Fruit fly (Drosophila melanogaster) whole organism, embryonic: ENCODE measurements around the gene Usp5.

Experiments
- Atf-2 ChIP-seq: fragments of 200-800 bp; sonication (Bioruptor generic); optimal IDR thresholded peaks from 2 replicates; lab custom pipeline; 2016; ENCODE audit warnings: missing biosample characterization, missing genetic modification characterization
- Atf3 ChIP-seq: fragments of 200-800 bp; sonication (Bioruptor generic); optimal IDR thresholded peaks from 3 replicates; lab custom pipeline; 2016; ENCODE audit warnings: missing biosample characterization, missing genetic modification characterization
- BtbVII ChIP-seq: fragments of 200-800 bp; sonication (Bioruptor generic); optimal IDR thresholded peaks from 3 replicates; lab custom pipeline; 2017; ENCODE audit warnings: missing biosample characterization, mild to moderate bottlenecking, missing genetic modification characterization
- CG10543 ChIP-seq: fragments of 200-800 bp; sonication (Bioruptor generic); optimal IDR thresholded peaks from 3 replicates; lab custom pipeline; 2017; ENCODE audit warnings: missing biosample characterization, mild to moderate bottlenecking, missing genetic modification characterization, moderate library complexity
- CG10654 ChIP-seq: fragments of 200-800 bp; sonication (Bioruptor generic); optimal IDR thresholded peaks from 2 replicates; lab custom pipeline; 2016; ENCODE audit warnings: missing biosample characterization, missing genetic modification characterization
- CG13296 ChIP-seq: fragments of 200-800 bp; sonication (Bioruptor generic); optimal IDR thresholded peaks from 3 replicates; lab custom pipeline; 2018; ENCODE audit warnings: missing biosample characterization, mild to moderate bottlenecking, missing genetic modification characterization
- CG14014 ChIP-seq: fragments of 200-800 bp; sonication (Bioruptor generic); IDR thresholded peaks from 2 replicates; pipeline ENCODE4 v1.3.6; 2022; ENCODE audit warnings: missing biosample characterization, missing genetic modification characterization
- CG14441 ChIP-seq: fragments of 200-800 bp; sonication (Bioruptor generic); IDR thresholded peaks from 2 replicates; pipeline ENCODE4 v1.3.6; 2022; ENCODE audit warnings: missing biosample characterization, missing genetic modification characterization
- CG1602 ChIP-seq: fragments of 200-800 bp; sonication (Bioruptor generic); optimal IDR thresholded peaks from 3 replicates; lab custom pipeline; 2016; ENCODE audit warnings: missing biosample characterization, missing genetic modification characterization
- CG18599 ChIP-seq: fragments of 200-800 bp; sonication (Bioruptor generic); optimal IDR thresholded peaks from 3 replicates; lab custom pipeline; 2017; ENCODE audit warnings: missing biosample characterization, missing genetic modification characterization, mild to moderate bottlenecking, moderate library complexity, missing genetic modification reagents
- CG2678 ChIP-seq: fragments of 200-800 bp; sonication (Bioruptor generic); optimal IDR thresholded peaks from 3 replicates; lab custom pipeline; 2019; ENCODE audit warnings: missing biosample characterization, mild to moderate bottlenecking, missing genetic modification characterization, moderate library complexity
- CG34224 ChIP-seq: fragments of 200-800 bp; sonication (Bioruptor generic); IDR thresholded peaks from 3 replicates; pipeline ENCODE4 v1.3.6; 2022; ENCODE audit warnings: missing biosample characterization, missing genetic modification characterization; ENCODE audit not compliant: partially characterized antibody
- CG3995 ChIP-seq: fragments of 200-800 bp; sonication (Bioruptor generic); optimal IDR thresholded peaks from 3 replicates; lab custom pipeline; 2016; ENCODE audit warnings: missing biosample characterization, missing genetic modification characterization
- CG4360 ChIP-seq: fragments of 200-800 bp; sonication (Bioruptor generic); IDR thresholded peaks from 2 replicates; pipeline ENCODE4 v1.3.6; 2022; ENCODE audit warnings: missing biosample characterization, missing genetic modification characterization
- CG4617 ChIP-seq: fragments of 200-800 bp; sonication (Bioruptor generic); optimal IDR thresholded peaks from 3 replicates; lab custom pipeline; 2016; ENCODE audit warnings: missing biosample characterization, missing genetic modification characterization, borderline replicate concordance
- CG8290 ChIP-seq, 3 experiments: fragments of 200-800 bp; sonication (Bioruptor generic); optimal IDR thresholded peaks; 2 replicates each; lab custom pipeline; 2016 to 2019; ENCODE audit warnings: missing biosample characterization in 3 of 3, missing genetic modification characterization in 3 of 3, mild to moderate bottlenecking in 2 of 3, moderate library complexity in 1 of 3
- CG8359 ChIP-seq: fragments of 200-800 bp; sonication (Bioruptor generic); optimal IDR thresholded peaks from 2 replicates; lab custom pipeline; 2017; ENCODE audit warnings: missing biosample characterization, mild to moderate bottlenecking, missing genetic modification characterization, borderline replicate concordance
- CG8944 ChIP-seq: fragments of 200-800 bp; sonication (Bioruptor generic); optimal IDR thresholded peaks from 3 replicates; lab custom pipeline; 2016; ENCODE audit warnings: missing biosample characterization, missing genetic modification characterization
- Drgx ChIP-seq: fragments of 200-800 bp; sonication (Bioruptor generic); IDR thresholded peaks from 2 replicates; pipeline ENCODE4 v1.3.6; 2022; ENCODE audit warnings: missing biosample characterization, missing genetic modification characterization
- Hand ChIP-seq: fragments of 200-800 bp; sonication (Bioruptor generic); optimal IDR thresholded peaks from 2 replicates; lab custom pipeline; 2017; ENCODE audit warnings: mild to moderate bottlenecking, missing biosample characterization, missing genetic modification reagents, missing genetic modification characterization
- HmgZ ChIP-seq: fragments of 200-800 bp; sonication (Bioruptor generic); optimal IDR thresholded peaks from 2 replicates; lab custom pipeline; 2018; ENCODE audit warnings: missing biosample characterization, mild to moderate bottlenecking, missing genetic modification characterization
- Hmr ChIP-seq: fragments of 200-800 bp; sonication (Bioruptor generic); optimal IDR thresholded peaks from 3 replicates; lab custom pipeline; 2017; ENCODE audit warnings: mild to moderate bottlenecking, missing biosample characterization, missing genetic modification reagents, missing genetic modification characterization
- Med ChIP-seq: fragments of 200-800 bp; sonication (Bioruptor generic); peaks from one replicate; lab custom pipeline; 2016; ENCODE audit warnings: missing biosample characterization, missing genetic modification characterization, mild to moderate bottlenecking, inconsistent platforms, moderate library complexity
- Meics ChIP-seq: fragments of 200-800 bp; sonication (Bioruptor generic); optimal IDR thresholded peaks from 2 replicates; lab custom pipeline; 2017; ENCODE audit warnings: missing biosample characterization, mild to moderate bottlenecking, missing genetic modification characterization
- Rfx ChIP-seq: fragments of 200-800 bp; sonication (Bioruptor generic); IDR thresholded peaks from 2 replicates; pipeline ENCODE4 v1.3.6; 2022; ENCODE audit warnings: missing biosample characterization, missing genetic modification characterization
- Rx ChIP-seq: fragments of 200-800 bp; sonication (Bioruptor generic); IDR thresholded peaks from 2 replicates; pipeline ENCODE4 v1.3.6; 2022; ENCODE audit warnings: missing biosample characterization, missing genetic modification characterization
- Sin3A ChIP-seq: fragments of >200 bp; optimal IDR thresholded peaks from 2 replicates; lab custom pipeline; 2018
- Tbp ChIP-seq: fragments of >200 bp; optimal IDR thresholded peaks from 2 replicates; lab custom pipeline; 2018; ENCODE audit warnings: missing biosample characterization, missing genetic modification characterization
- YL-1 ChIP-seq: fragments of 200-800 bp; sonication (Bioruptor generic); optimal IDR thresholded peaks from 3 replicates; lab custom pipeline; 2017; ENCODE audit warnings: missing biosample characterization, mild to moderate bottlenecking, missing genetic modification characterization
- bowl ChIP-seq: fragments of 200-800 bp; sonication (Bioruptor generic); IDR thresholded peaks from 2 replicates; pipeline ENCODE4 v1.3.6; 2022; ENCODE audit warnings: missing biosample characterization, missing genetic modification characterization
- cad ChIP-seq: fragments of >200 bp; optimal IDR thresholded peaks from 2 replicates; lab custom pipeline; 2017; ENCODE audit warnings: missing biosample characterization, missing genetic modification characterization
- ci ChIP-seq: fragments of 200-800 bp; sonication (Bioruptor generic); IDR thresholded peaks from 3 replicates; pipeline ENCODE4 v1.3.6; 2022; ENCODE audit warnings: missing biosample characterization, missing genetic modification characterization
- crol ChIP-seq: fragments of 200-800 bp; sonication (Bioruptor generic); IDR thresholded peaks from 2 replicates; pipeline ENCODE4 v1.3.6; 2022; ENCODE audit warnings: missing biosample characterization, missing genetic modification characterization
- dmrt99B ChIP-seq: fragments of 200-800 bp; sonication (Bioruptor generic); optimal IDR thresholded peaks from 2 replicates; lab custom pipeline; 2018; ENCODE audit warnings: missing biosample characterization, mild to moderate bottlenecking, missing genetic modification characterization, moderate library complexity
- ems ChIP-seq: fragments of 200-800 bp; sonication (Bioruptor generic); optimal IDR thresholded peaks from 3 replicates; lab custom pipeline; 2016; ENCODE audit warnings: missing biosample characterization, missing genetic modification characterization
- exex ChIP-seq: fragments of 200-800 bp; sonication (Bioruptor generic); optimal IDR thresholded peaks from 4 replicates; lab custom pipeline; 2018; ENCODE audit warnings: missing biosample characterization, mild to moderate bottlenecking, missing genetic modification characterization, moderate library complexity
- ftz-f1 ChIP-seq: fragments of 200-800 bp; sonication (Bioruptor generic); optimal IDR thresholded peaks from 2 replicates; lab custom pipeline; 2016; ENCODE audit warnings: missing biosample characterization, missing genetic modification characterization
- gfzf ChIP-seq: fragments of 200-800 bp; sonication (Bioruptor generic); optimal IDR thresholded peaks from 2 replicates; lab custom pipeline; 2016; ENCODE audit warnings: missing biosample characterization, mild to moderate bottlenecking, missing genetic modification characterization, moderate library complexity
- grn ChIP-seq: fragments of 200-800 bp; sonication (Bioruptor generic); optimal IDR thresholded peaks from 3 replicates; lab custom pipeline; 2017; ENCODE audit warnings: missing biosample characterization, missing genetic modification characterization
- gsb-n ChIP-seq: fragments of 200-800 bp; sonication (Bioruptor generic); optimal IDR thresholded peaks from 3 replicates; lab custom pipeline; 2018; ENCODE audit warnings: missing biosample characterization, mild to moderate bottlenecking, missing genetic modification characterization
- hb ChIP-seq: fragments of 200-800 bp; sonication (Bioruptor generic); IDR thresholded peaks from 3 replicates; pipeline ENCODE4 v1.3.6; 2022; ENCODE audit warnings: missing biosample characterization, missing genetic modification characterization; ENCODE audit not compliant: partially characterized antibody
- hbn ChIP-seq: fragments of 200-800 bp; sonication (Bioruptor generic); IDR thresholded peaks from 2 replicates; pipeline ENCODE4 v1.3.6; 2022; ENCODE audit warnings: missing biosample characterization, missing genetic modification characterization; ENCODE audit not compliant: partially characterized antibody
- mirr ChIP-seq: fragments of 200-800 bp; sonication (Bioruptor generic); optimal IDR thresholded peaks from 3 replicates; lab custom pipeline; 2018; ENCODE audit warnings: missing biosample characterization, mild to moderate bottlenecking, missing genetic modification characterization
- pita ChIP-seq: fragments of 200-800 bp; sonication (Bioruptor generic); optimal IDR thresholded peaks from 2 replicates; lab custom pipeline; 2017; ENCODE audit warnings: missing biosample characterization, mild to moderate bottlenecking, missing genetic modification characterization
- sens-2 ChIP-seq: fragments of 200-800 bp; sonication (Bioruptor generic); IDR thresholded peaks from 2 replicates; pipeline ENCODE4 v1.3.6; 2022; ENCODE audit warnings: missing biosample characterization, missing genetic modification characterization
- unpg ChIP-seq: fragments of 200-800 bp; sonication (Bioruptor generic); optimal IDR thresholded peaks from 3 replicates; lab custom pipeline; 2018; ENCODE audit warnings: missing biosample characterization, mild to moderate bottlenecking, missing genetic modification characterization, moderate library complexity
- zf30C ChIP-seq: fragments of 200-800 bp; sonication (Bioruptor generic); optimal IDR thresholded peaks from 3 replicates; lab custom pipeline; 2018; ENCODE audit warnings: missing biosample characterization, mild to moderate bottlenecking, missing genetic modification characterization

The Usp5 gene

dm6 chr3L:3143383-3143962, 4.7 kb downstream of the Usp5 start, which contains the start of the genes CG11537 and Alg2 (continued):
- TF ChIP-seq Hand (no peak), Drgx (GFP tag; lab: Robert Waterston, UW) (no peak), YL-1 (GFP tag; lab: Kevin White, UChicago) (no peak), exex (tag; lab: Kevin White, UChicago) (no peak), sens-2 (GFP tag; lab: Robert Waterston, UW) (no peak), Atf-2 (no peak), dmrt99B (no peak), gsb-n (tag; lab: Kevin White, UChicago) (no peak), CG8359 (GFP tag; lab: Kevin White, UChicago) (no peak), hb (GFP tag; lab: Robert Waterston, UW) (no peak), CG2678 (tag; lab: Kevin White, UChicago) (peak; percentile 42), Rfx (GFP tag; lab: Robert Waterston, UW) (peak; percentile 56), gfzf (peak; percentile 69), bowl (GFP tag; lab: Robert Waterston, UW) (no peak), cad (GFP tag; lab: Kevin White, UChicago) (no peak), ems (GFP tag; lab: Kevin White, UChicago) (no peak), pita (GFP tag; lab: Kevin White, UChicago) (no peak), CG10654 (GFP tag; lab: Kevin White, UChicago) (no peak)

- TF ChIP-seq CG10654 (GFP tag; lab: Kevin White, UChicago) (no peak), Sin3A (lab: Kevin White, UChicago) (no peak), CG1602 (GFP tag; lab: Kevin White, UChicago) (no peak), grn (GFP tag; lab: Kevin White, UChicago) (peak; percentile 34), hbn (GFP tag; lab: Robert Waterston, UW) (0 out of 2 replicates have a peak, but pooled peaks have one; percentile 13), zf30C (GFP tag; lab: Kevin White, UChicago) (peak; percentile 62), CG18599 (peak; percentile 1), unpg (GFP tag; lab: Kevin White, UChicago) (no peak), ci (GFP tag; lab: Robert Waterston, UW) (peak; percentile 9; the same call in 1 of the 3 replicates), CG34224 (GFP tag; lab: Robert Waterston, UW) (peak; percentile 38; the same call in 1 of the 3 replicates), CG4617 (GFP tag; lab: Kevin White, UChicago) (peak; percentile 46), Meics (no peak), Rx (GFP tag; lab: Robert Waterston, UW) (0 out of 2 replicates have a peak, but pooled peaks have one; percentile 14), Tbp (GFP tag; lab: Kevin White, UChicago) (no peak), crol (GFP tag; lab: Robert Waterston, UW) (peak; percentile 47; the same call in 1 of the 2 replicates), CG3995 (GFP tag; lab: Kevin White, UChicago) (peak; percentile 79), CG14441 (GFP tag; lab: Robert Waterston, UW) (0 out of 2 replicates have a peak, but pooled peaks have one; percentile 12), Med (GFP tag; lab: Kevin White, UChicago) (peak; percentile 74), mirr (GFP tag; lab: Kevin White, UChicago) (peak; percentile 49), BtbVII (peak; percentile 11), CG8290 (GFP tag; optimal IDR thresholded peaks at IDR 0.05; lab: Kevin White, UChicago) (no peak), CG8290 (tag; optimal IDR thresholded peaks at IDR 0.05; lab: Kevin White, UChicago) (peak in 1 of 2 experiments; percentile 17), HmgZ (peak; percentile 5), Hmr (GFP tag; lab: Kevin White, UChicago) (peak; percentile 16), CG13296 (no peak), CG10543 (GFP tag; lab: Kevin White, UChicago) (peak; percentile 55), CG4360 (GFP tag; lab: Robert Waterston, UW) (peak; percentile 72), CG8944 (no peak), ftz-f1 (GFP tag; lab: Kevin White, UChicago) (peak; percentile 3), Atf3 (GFP tag; lab: Kevin White, UChicago) (no peak), CG14014 (GFP tag; lab: Robert Waterston, UW) (no peak; the same call in 1 of the 2 replicates)
Measured at dm6 chr3L:3142516-3143382, 5.4 kb downstream of the Usp5 start.
